Fruit fly (Drosophila melanogaster) Kc167 (cell line): Measurements from ENCODE around the gene CG11619.

Experiments
- Sin3A ChIP-seq: fragments of >200 bp; optimal IDR thresholded peaks from 2 replicates; lab custom pipeline; 2018; ENCODE audit warnings: missing external identifiers
- h ChIP-seq: fragments of >200 bp; optimal IDR thresholded peaks from 3 replicates; lab custom pipeline; 2018; ENCODE audit warnings: missing external identifiers
- insv ChIP-seq: fragments of >200 bp; optimal IDR thresholded peaks from 3 replicates; lab custom pipeline; 2018; ENCODE audit warnings: missing external identifiers
- psq ChIP-seq: fragments of >200 bp; optimal IDR thresholded peaks from 2 replicates; lab custom pipeline; 2017; ENCODE audit warnings: missing external identifiers
- ttk ChIP-seq: sonication (Bioruptor generic); optimal IDR thresholded peaks from 2 replicates; lab custom pipeline; 2017; ENCODE audit warnings: missing external identifiers

DNA sequence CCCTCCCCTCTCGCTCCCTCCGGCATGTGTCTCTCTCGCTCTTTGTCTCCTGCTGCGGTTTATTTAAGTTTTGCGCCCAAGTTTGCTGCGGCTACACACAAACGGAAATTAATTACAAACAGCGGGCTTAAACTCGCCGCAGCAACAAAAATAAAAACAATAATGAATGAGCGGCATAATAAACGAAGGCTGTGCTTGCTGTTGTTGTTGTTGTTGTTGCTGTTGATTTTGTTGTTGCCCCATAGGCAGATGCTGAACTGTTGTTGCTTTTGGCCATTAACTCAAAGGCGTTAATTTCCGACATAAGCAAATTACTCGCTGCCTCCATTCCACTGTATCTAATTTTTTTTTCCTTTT lies 28.7 kb upstream of the CG11619 start:
- TF ChIP-seq Sin3A (lab: Kevin White, UChicago) (no peak), psq (no peak), h (lab: Kevin White, UChicago) (no peak), ttk (lab: Kevin White, UChicago) (no peak), insv (lab: Kevin White, UChicago) (no peak)
